Worm (Caenorhabditis elegans): Measurements from ENCODE around the gene dlc-4.
A peak's percentile ranks its signal among the peaks of the same experiment; 100 is the strongest.
"Not testable (repeated sequence)": the region's sequence is repeated elsewhere in the genome, so short reads cannot be mapped to it uniquely, and the experiment has no call there.

DNA sequence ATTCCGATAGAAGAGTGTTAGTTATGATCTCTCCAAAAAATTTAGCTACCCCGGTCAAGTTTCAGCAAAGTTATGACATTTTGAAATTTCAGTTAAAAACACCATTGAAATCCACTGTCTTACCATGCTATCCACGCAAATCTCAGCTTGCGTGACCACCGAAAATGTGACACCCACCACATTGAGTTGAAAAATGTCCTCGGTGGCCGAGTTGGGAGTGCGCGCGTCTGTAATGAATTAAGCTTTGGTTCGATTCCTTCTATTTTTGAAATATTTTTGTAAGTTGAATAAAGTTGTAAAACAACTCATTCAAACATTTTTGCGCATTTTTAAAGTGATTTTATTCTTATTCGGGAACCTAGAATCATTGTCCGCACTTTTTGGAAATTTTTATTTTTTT, 39.1 kb downstream of the dlc-4 start:
- not testable (repeated sequence) for TF ChIP-seq K12H6.12 (tag; optimal IDR thresholded peaks at IDR 0.05); ama-1 (optimal IDR thresholded peaks at IDR 0.05); ama-1 (GFP tag; optimal IDR thresholded peaks at IDR 0.05); lag-1 (GFP tag; IDR thresholded peaks at IDR 0.05); madf-10 (tag; optimal IDR thresholded peaks at IDR 0.05); unc-62 (GFP tag; optimal IDR thresholded peaks at IDR 0.05); Y53F4B.3 (GFP tag; IDR thresholded peaks at IDR 0.05); lir-1 (GFP tag; conservative IDR thresholded peaks at IDR 0.05); pha-4 (tag; optimal IDR thresholded peaks at IDR 0.05); hmg-20 (GFP tag; IDR thresholded peaks at IDR 0.05); Y79H2A.3 (GFP tag; conservative IDR thresholded peaks at IDR 0.05); let-526 (GFP tag; IDR thresholded peaks at IDR 0.05); B0035.1 (tag; optimal IDR thresholded peaks at IDR 0.05)
- TF ChIP-seq B0261.1 (tag; optimal IDR thresholded peaks at IDR 0.05) (peak; percentile 55), attf-6 (GFP tag; IDR thresholded peaks at IDR 0.05) (peak; percentile 91)

All from whole organism, young adult.